Worm (Caenorhabditis elegans) whole organism, L1 larva: ENCODE measurements around the gene sgk-1.

Experiments used
- nhr-28 ChIP-seq: fragments of 150-350 bp; optimal IDR thresholded peaks from 2 replicates; lab custom pipeline; 2014; ENCODE audit warnings: missing biosample characterization, missing genetic modification characterization
- nhr-76 ChIP-seq: sonication (generic microtip); optimal IDR thresholded peaks from 2 replicates; lab custom pipeline; 2017; ENCODE audit warnings: missing biosample characterization, missing genetic modification characterization
- nhr-90 ChIP-seq: sonication (generic microtip); optimal IDR thresholded peaks from 2 replicates; lab custom pipeline; 2016; ENCODE audit warnings: mild to moderate bottlenecking, missing genetic modification characterization, missing compliant biosample characterization; ENCODE audit not compliant: poor library complexity
- zag-1 ChIP-seq: fragments of 150-350 bp; optimal IDR thresholded peaks from 2 replicates; lab custom pipeline; 2014; ENCODE audit warnings: missing biosample characterization, missing genetic modification characterization

ce11 chrX:16244764-16245244 lies 17.1 kb downstream of the sgk-1 start, which contains the start of gene W10G6.1:
- TF ChIP-seq nhr-90 (tag; lab: Kevin White, UChicago) = no peak
- no peak for TF ChIP-seq zag-1 (tag; lab: Kevin White, UChicago)
- no peak for TF ChIP-seq nhr-28 (tag; lab: Kevin White, UChicago)
- TF ChIP-seq nhr-76 (tag; lab: Kevin White, UChicago) = no peak
